Fruit fly (Drosophila melanogaster): ENCODE data around the gene CG9399.
A peak's percentile ranks its signal among the peaks of the same experiment; 100 is the strongest.

The CG9399 gene

DNA sequence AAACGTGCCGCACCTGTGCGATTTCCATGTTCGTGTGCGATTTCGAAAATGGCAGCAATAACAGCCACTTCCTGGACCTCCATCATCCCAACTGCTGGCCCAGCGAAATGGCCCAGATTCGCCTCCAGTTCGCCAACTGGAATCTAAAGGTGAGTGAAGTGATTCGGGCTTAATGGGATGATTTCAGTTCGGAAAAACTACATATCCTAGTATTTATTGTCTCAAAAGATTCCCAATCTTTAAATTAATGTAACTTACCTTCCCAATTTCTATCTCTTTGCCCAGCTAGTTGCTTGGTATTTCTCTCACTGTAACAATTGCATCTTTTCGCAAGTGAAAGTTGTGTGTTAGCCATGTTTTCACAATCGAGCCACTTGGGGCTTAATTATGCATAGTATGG, 8.0 kb upstream of the CG9399 start:
- no peak for TF ChIP-seq kay (GFP tag; ENCODE audit: borderline replicate concordance)
- no peak for TF ChIP-seq cic (GFP tag; optimal IDR thresholded peaks at IDR 0.05)
- no peak for TF ChIP-seq CG7101 (tag; optimal IDR thresholded peaks at IDR 0.05)
- TF ChIP-seq CG11617 (GFP tag; optimal IDR thresholded peaks at IDR 0.05) = no peak
- TF ChIP-seq toe (GFP tag; optimal IDR thresholded peaks at IDR 0.05) = no peak
- TF ChIP-seq pad (GFP tag; optimal IDR thresholded peaks at IDR 0.05) = no peak
- no peak for TF ChIP-seq Clk (GFP tag; optimal IDR thresholded peaks at IDR 0.05)
- TF ChIP-seq CG12768 (GFP tag; optimal IDR thresholded peaks at IDR 0.05) = no peak
- no peak for TF ChIP-seq Mnt (GFP tag; optimal IDR thresholded peaks at IDR 0.05)
- no peak for TF ChIP-seq bab1 (GFP tag; optimal IDR thresholded peaks at IDR 0.05)
- no peak for TF ChIP-seq tj (GFP tag; optimal IDR thresholded peaks at IDR 0.05)

DNA sequence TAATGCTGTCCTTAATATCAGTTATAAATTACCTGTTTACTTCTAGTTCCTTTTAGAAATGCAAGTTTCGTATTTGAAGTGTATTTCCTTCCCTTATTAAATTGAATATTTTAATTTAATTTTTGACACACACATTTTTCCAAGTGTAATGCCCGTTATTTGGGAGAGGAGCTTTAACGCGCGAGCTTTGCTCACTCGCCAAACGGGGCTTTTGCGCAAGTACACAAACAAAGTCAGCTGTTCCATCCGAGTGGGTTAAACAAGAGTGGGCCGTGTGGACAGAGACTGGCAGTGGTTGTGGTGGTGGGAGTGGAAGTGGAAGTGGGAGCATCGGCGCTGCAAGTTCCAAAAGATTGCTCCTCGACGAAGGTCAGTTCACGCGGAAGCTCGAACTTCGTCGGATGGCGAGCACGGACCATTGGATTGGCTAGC, 7.1 kb upstream of the CG9399 start, which contains the start of gene CG8301:
Gene CG8301, plus strand, starts transcription at position 218 of the 432 bp plus-strand sequence.
- TF ChIP-seq bab1 (GFP tag; optimal IDR thresholded peaks at IDR 0.05) (peak; percentile 61), pad (GFP tag; optimal IDR thresholded peaks at IDR 0.05) (no peak), CG7045 (GFP tag; optimal IDR thresholded peaks at IDR 0.05) (peak; percentile 22), CG11617 (GFP tag; optimal IDR thresholded peaks at IDR 0.05) (peak; percentile 26), Mnt (GFP tag; optimal IDR thresholded peaks at IDR 0.05) (no peak), cnc (optimal IDR thresholded peaks at IDR 0.05) (no peak), CG14711 (tag; optimal IDR thresholded peaks at IDR 0.05) (peak; percentile 6), CG12768 (GFP tag; optimal IDR thresholded peaks at IDR 0.05) (peak; percentile 36), CG33017 (tag; optimal IDR thresholded peaks at IDR 0.05) (peak; percentile 29), Clk (GFP tag; optimal IDR thresholded peaks at IDR 0.05) (no peak), cic (GFP tag; optimal IDR thresholded peaks at IDR 0.05) (peak; percentile 6), CG1620 (GFP tag; optimal IDR thresholded peaks at IDR 0.05) (peak; percentile 0), Hr96 (GFP tag; optimal IDR thresholded peaks at IDR 0.05) (no peak), Crg-1 (GFP tag; optimal IDR thresholded peaks at IDR 0.05) (no peak), ovo (GFP tag; optimal IDR thresholded peaks at IDR 0.05) (peak; percentile 97), kay (GFP tag; ENCODE audit: borderline replicate concordance) (no peak), toe (GFP tag; optimal IDR thresholded peaks at IDR 0.05) (no peak), CG7101 (tag; optimal IDR thresholded peaks at IDR 0.05) (peak; percentile 25), tj (GFP tag; optimal IDR thresholded peaks at IDR 0.05) (peak; percentile 26), CG5204 (GFP tag; optimal IDR thresholded peaks at IDR 0.05) (no peak)

DNA sequence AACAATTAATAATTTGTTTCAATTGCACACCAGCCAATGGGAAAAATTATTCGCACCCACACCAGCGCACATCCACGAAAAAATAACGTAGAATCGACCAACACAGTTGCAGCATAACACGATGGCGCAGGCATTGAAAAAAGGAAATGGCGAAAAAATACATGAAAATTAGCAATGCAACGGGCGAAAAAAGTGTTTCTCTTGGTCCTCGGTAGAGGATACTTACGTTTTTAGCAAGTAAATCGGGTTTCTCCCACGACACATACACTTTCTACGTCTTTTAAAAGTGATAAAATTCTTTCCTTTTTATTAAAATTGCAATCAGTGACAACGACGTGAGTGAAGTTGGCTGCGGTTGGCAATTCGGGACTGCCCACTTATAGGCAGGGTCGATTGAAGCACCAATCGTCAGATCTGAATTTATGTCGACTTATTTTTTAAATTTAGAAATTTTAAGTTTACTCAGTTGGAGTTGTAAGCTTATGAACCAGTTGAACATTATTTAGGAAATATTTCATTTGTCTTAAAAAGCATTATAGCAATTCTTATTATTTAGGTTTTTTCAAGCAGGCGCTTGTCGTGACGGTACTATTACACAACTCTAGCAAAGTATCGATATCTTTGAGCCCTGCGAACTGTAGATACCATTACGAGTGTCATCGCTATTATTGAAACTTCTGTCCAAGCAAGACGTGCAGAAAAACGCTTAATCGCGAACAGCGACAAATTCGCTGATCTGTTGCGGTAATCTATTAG, 3.5 kb upstream of the CG9399 start, which contains the start of the genes Kap-alpha3 and Son:
Gene Kap-alpha3, minus strand, starts transcription at position 352 of the 756 bp plus-strand sequence.
Gene Son, plus strand, starts transcription at position 661 of the 756 bp plus-strand sequence.
- TF ChIP-seq cnc (optimal IDR thresholded peaks at IDR 0.05) (no peak), pad (GFP tag; optimal IDR thresholded peaks at IDR 0.05) (peak; percentile 89), ovo (GFP tag; optimal IDR thresholded peaks at IDR 0.05) (peak; percentile 96), CG1620 (GFP tag; optimal IDR thresholded peaks at IDR 0.05) (peak; percentile 98), tj (GFP tag; optimal IDR thresholded peaks at IDR 0.05) (peak; percentile 85), bab1 (GFP tag; optimal IDR thresholded peaks at IDR 0.05) (peak; percentile 90), Clk (GFP tag; optimal IDR thresholded peaks at IDR 0.05) (peak; percentile 88), Mnt (GFP tag; optimal IDR thresholded peaks at IDR 0.05) (peak; percentile 95), CG11617 (GFP tag; optimal IDR thresholded peaks at IDR 0.05) (peak; percentile 98), toe (GFP tag; optimal IDR thresholded peaks at IDR 0.05) (peak; percentile 98), Crg-1 (GFP tag; optimal IDR thresholded peaks at IDR 0.05) (peak; percentile 97), CG33017 (tag; optimal IDR thresholded peaks at IDR 0.05) (peak; percentile 89), CG7101 (tag; optimal IDR thresholded peaks at IDR 0.05) (peak; percentile 95), CG5204 (GFP tag; optimal IDR thresholded peaks at IDR 0.05) (no peak), CG14711 (tag; optimal IDR thresholded peaks at IDR 0.05) (peak; percentile 97), CG12768 (GFP tag; optimal IDR thresholded peaks at IDR 0.05) (peak; percentile 96), kay (GFP tag; ENCODE audit: borderline replicate concordance) (no peak), Hr96 (GFP tag; optimal IDR thresholded peaks at IDR 0.05) (peak; percentile 97), CG7045 (GFP tag; optimal IDR thresholded peaks at IDR 0.05) (peak; percentile 96), cic (GFP tag; optimal IDR thresholded peaks at IDR 0.05) (peak; percentile 86)

DNA sequence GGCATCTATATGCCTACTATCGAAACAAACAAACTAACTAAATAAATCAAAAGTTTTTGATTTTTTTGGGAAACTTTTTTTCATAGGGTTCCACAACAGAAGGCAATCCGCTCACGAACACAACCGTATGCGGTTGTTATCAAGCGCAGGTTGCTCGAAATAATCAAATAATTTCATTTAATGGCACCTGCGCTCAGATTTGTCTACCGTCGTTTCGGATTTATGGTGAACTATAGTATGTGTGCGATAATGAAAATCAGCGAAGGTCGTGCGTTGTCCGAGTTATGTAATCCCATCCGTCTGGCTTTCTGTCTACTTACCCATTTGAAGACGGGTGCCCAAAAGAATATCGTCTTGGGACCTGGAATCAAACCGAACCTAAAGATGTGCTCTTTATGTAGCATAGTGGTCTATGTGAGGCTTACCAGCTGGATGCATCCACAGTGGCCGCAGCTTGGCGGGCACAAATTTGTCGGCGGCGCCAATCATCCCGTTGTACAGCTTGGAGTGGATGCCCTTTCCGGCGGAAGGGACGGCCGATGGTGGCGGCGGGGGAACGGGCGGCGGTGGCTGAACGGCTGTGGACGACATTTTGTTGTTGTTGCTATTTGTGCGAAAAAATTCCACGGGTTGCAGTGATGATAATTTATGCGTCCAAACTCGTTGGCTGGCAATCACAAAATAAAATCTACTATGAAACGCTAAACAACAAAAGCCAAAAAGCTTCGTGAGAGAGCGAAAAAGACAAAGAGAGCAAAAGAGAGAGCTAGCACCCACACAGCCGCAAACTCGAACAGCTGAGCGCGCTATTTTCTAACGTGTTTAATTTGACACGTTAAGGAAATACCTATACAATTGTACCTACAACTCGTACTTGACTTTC, 841 bp downstream of the CG9399 start:
- TF ChIP-seq Mnt (GFP tag; optimal IDR thresholded peaks at IDR 0.05) (no peak), cic (GFP tag; optimal IDR thresholded peaks at IDR 0.05) (peak; percentile 89)

DNA sequence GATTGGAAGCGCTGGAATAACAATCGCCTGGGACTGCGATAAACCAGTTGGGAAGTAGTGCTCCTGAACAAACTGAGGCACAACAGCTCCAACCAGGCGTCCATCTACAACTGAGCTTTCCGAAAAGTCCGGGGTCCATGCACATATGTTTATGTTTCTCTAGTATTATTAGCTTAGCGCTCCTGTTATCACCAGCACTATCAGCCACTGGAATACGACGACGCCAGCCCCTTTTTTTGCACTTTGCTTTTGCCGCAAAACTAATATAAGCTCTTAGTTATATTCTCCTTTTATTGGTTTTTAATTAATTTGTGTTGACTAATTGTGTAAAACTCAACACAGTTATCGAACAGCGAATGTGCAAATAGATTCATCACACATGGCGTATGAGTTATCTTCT, 2.5 kb downstream of the CG9399 start, which contains the start of gene CG9396:
Gene CG9396, minus strand, starts transcription at position 101 of the 400 bp plus-strand sequence.
- TF ChIP-seq Mnt (GFP tag; optimal IDR thresholded peaks at IDR 0.05) (peak; percentile 1), CG7101 (tag; optimal IDR thresholded peaks at IDR 0.05) (peak; percentile 10), pad (GFP tag; optimal IDR thresholded peaks at IDR 0.05) (no peak), cic (GFP tag; optimal IDR thresholded peaks at IDR 0.05) (peak; percentile 85), CG33017 (tag; optimal IDR thresholded peaks at IDR 0.05) (no peak), bab1 (GFP tag; optimal IDR thresholded peaks at IDR 0.05) (no peak)
